Worm (Caenorhabditis elegans) whole organism, L2 larva: ENCODE measurements around the gene C01F6.14.

Source experiments
- C34F6.9 ChIP-seq: fragments of 150-350 bp; optimal IDR thresholded peaks from 2 replicates; lab custom pipeline; 2014; ENCODE audit warnings: missing biosample characterization, missing genetic modification characterization
- F13H6.1 ChIP-seq: sonication (generic microtip); optimal IDR thresholded peaks from 2 replicates; lab custom pipeline; 2016; ENCODE audit warnings: missing genetic modification characterization, missing compliant biosample characterization
- R02D3.7 ChIP-seq: fragments of 150-350 bp; optimal IDR thresholded peaks from 2 replicates; lab custom pipeline; 2014; ENCODE audit warnings: missing biosample characterization, missing genetic modification characterization
- Y55F3AM.14 ChIP-seq: fragments of 200-800 bp; sonication (Bioruptor generic); optimal IDR thresholded peaks from 2 replicates; lab custom pipeline; 2018; ENCODE audit warnings: mild to moderate bottlenecking, missing genetic modification characterization, missing compliant biosample characterization
- ZK546.5 ChIP-seq: sonication (generic microtip); optimal IDR thresholded peaks from 2 replicates; lab custom pipeline; 2017; ENCODE audit warnings: missing biosample characterization, missing genetic modification characterization
- alr-1 ChIP-seq: fragments of 150-350 bp; optimal IDR thresholded peaks from 2 replicates; lab custom pipeline; 2014; ENCODE audit warnings: missing biosample characterization, missing genetic modification characterization
- aly-2 ChIP-seq: fragments of 150-350 bp; optimal IDR thresholded peaks from 2 replicates; lab custom pipeline; 2014; ENCODE audit warnings: missing biosample characterization, missing genetic modification characterization
- ama-1 ChIP-seq: fragments of 150-350 bp; optimal IDR thresholded peaks from 2 replicates; lab custom pipeline; 2018; ENCODE audit warnings: inconsistent platforms
- blmp-1 ChIP-seq: sonication (generic microtip); optimal IDR thresholded peaks from 2 replicates; lab custom pipeline; 2017; ENCODE audit warnings: missing genetic modification characterization, mild to moderate bottlenecking, missing compliant biosample characterization, antibody characterized with exemption, moderate library complexity; ENCODE audit not compliant: insufficient read depth
- ceh-16 ChIP-seq: fragments of 150-350 bp; optimal IDR thresholded peaks from 2 replicates; lab custom pipeline; 2014; ENCODE audit warnings: missing biosample characterization, missing genetic modification characterization
- ceh-82 ChIP-seq: fragments of 150-350 bp; optimal IDR thresholded peaks from 2 replicates; lab custom pipeline; 2014; ENCODE audit warnings: missing biosample characterization, missing genetic modification characterization
- crh-2 ChIP-seq: sonication (generic microtip); optimal IDR thresholded peaks from 2 replicates; lab custom pipeline; 2017; ENCODE audit warnings: missing biosample characterization, missing genetic modification characterization
- egl-27 ChIP-seq: sonication (generic microtip); optimal IDR thresholded peaks from 3 replicates; lab custom pipeline; 2017; ENCODE audit warnings: missing biosample characterization, missing genetic modification reagents, missing genetic modification characterization
- elt-1 ChIP-seq: fragments of 150-350 bp; optimal IDR thresholded peaks from 2 replicates; lab custom pipeline; 2014; ENCODE audit warnings: missing biosample characterization, missing genetic modification characterization
- elt-3 ChIP-seq: sonication (generic microtip); optimal IDR thresholded peaks from 2 replicates; lab custom pipeline; 2017; ENCODE audit warnings: missing biosample characterization, missing genetic modification characterization
- fos-1 ChIP-seq: fragments of 150-350 bp; optimal IDR thresholded peaks from 2 replicates; lab custom pipeline; 2014; ENCODE audit warnings: missing biosample characterization, missing genetic modification characterization
- gmeb-1 ChIP-seq: fragments of 150-350 bp; optimal IDR thresholded peaks from 2 replicates; lab custom pipeline; 2014; ENCODE audit warnings: missing biosample characterization, missing genetic modification characterization
- lin-11 ChIP-seq: fragments of 150-350 bp; sonication (generic microtip); optimal IDR thresholded peaks from 2 replicates; lab custom pipeline; 2014; ENCODE audit warnings: missing biosample characterization, missing genetic modification characterization, inconsistent platforms, mixed read lengths
- lin-13 ChIP-seq: fragments of 150-350 bp; optimal IDR thresholded peaks from 2 replicates; lab custom pipeline; 2014; ENCODE audit warnings: missing biosample characterization, missing genetic modification reagents, missing genetic modification characterization
- lin-39 ChIP-seq: fragments of 150-350 bp; optimal IDR thresholded peaks from 2 replicates; lab custom pipeline; 2014; ENCODE audit warnings: missing biosample characterization, missing genetic modification reagents, missing genetic modification characterization
- lsy-2 ChIP-seq, 2 experiments: fragments of 150-350 bp in 1 of 2; sonication (generic microtip) in 1 of 2; optimal IDR thresholded peaks; 2 replicates each; lab custom pipeline; 2014 to 2017; ENCODE audit warnings: missing biosample characterization in 2 of 2, missing genetic modification characterization in 2 of 2
- mab-5 ChIP-seq: fragments of 150-350 bp; optimal IDR thresholded peaks from 2 replicates; lab custom pipeline; 2014; ENCODE audit warnings: missing biosample characterization, missing genetic modification characterization
- mbf-1 ChIP-seq: sonication (generic microtip); optimal IDR thresholded peaks from 2 replicates; lab custom pipeline; 2017; ENCODE audit warnings: missing biosample characterization, missing genetic modification characterization
- mdl-1 ChIP-seq, 2 experiments: fragments of 150-350 bp in 1 of 2; sonication (generic microtip) in 1 of 2; optimal IDR thresholded peaks; 2 replicates each; lab custom pipeline; 2017; ENCODE audit warnings: missing biosample characterization in 2 of 2, missing genetic modification characterization in 2 of 2
- nhr-11 ChIP-seq: fragments of 150-350 bp; optimal IDR thresholded peaks from 2 replicates; lab custom pipeline; 2014; ENCODE audit warnings: missing biosample characterization, missing genetic modification characterization
- nhr-12 ChIP-seq: fragments of 150-350 bp; optimal IDR thresholded peaks from 2 replicates; lab custom pipeline; 2014; ENCODE audit warnings: missing biosample characterization, missing genetic modification characterization
- nhr-129 ChIP-seq: fragments of 150-350 bp; optimal IDR thresholded peaks from 2 replicates; lab custom pipeline; 2014; ENCODE audit warnings: missing biosample characterization, missing genetic modification characterization
- nhr-21 ChIP-seq: fragments of 150-350 bp; optimal IDR thresholded peaks from 2 replicates; lab custom pipeline; 2014; ENCODE audit warnings: missing biosample characterization, missing genetic modification characterization
- nhr-23 ChIP-seq: fragments of 150-350 bp; optimal IDR thresholded peaks from 2 replicates; lab custom pipeline; 2014; ENCODE audit warnings: missing biosample characterization, missing genetic modification reagents, missing genetic modification characterization
- nhr-237 ChIP-seq: fragments of 150-350 bp; optimal IDR thresholded peaks from 2 replicates; lab custom pipeline; 2014; ENCODE audit warnings: missing biosample characterization, missing genetic modification characterization
- nhr-25 ChIP-seq: fragments of 150-350 bp; sonication (generic microtip); optimal IDR thresholded peaks from 3 replicates; lab custom pipeline; 2014; ENCODE audit warnings: missing biosample characterization, missing genetic modification characterization
- peb-1 ChIP-seq: fragments of 150-350 bp; optimal IDR thresholded peaks from 2 replicates; lab custom pipeline; 2014; ENCODE audit warnings: missing biosample characterization, missing genetic modification characterization
- sem-4 ChIP-seq: fragments of 150-350 bp; optimal IDR thresholded peaks from 2 replicates; lab custom pipeline; 2014; ENCODE audit warnings: missing biosample characterization, missing genetic modification reagents, missing genetic modification characterization
- skn-1 ChIP-seq: sonication (generic microtip); optimal IDR thresholded peaks from 2 replicates; lab custom pipeline; 2017; ENCODE audit warnings: missing biosample characterization, missing genetic modification characterization
- sma-3 ChIP-seq: sonication (generic microtip); optimal IDR thresholded peaks from 2 replicates; lab custom pipeline; 2016; ENCODE audit warnings: missing genetic modification reagents, missing genetic modification characterization, missing compliant biosample characterization
- sma-9 ChIP-seq, 2 experiments: fragments of 150-350 bp in 1 of 2; sonication (generic microtip) in 1 of 2; optimal IDR thresholded peaks; 2 replicates each; lab custom pipeline; 2014 to 2016; ENCODE audit warnings: missing genetic modification characterization in 2 of 2, mild to moderate bottlenecking in 1 of 2, missing biosample characterization in 1 of 2, missing compliant biosample characterization in 1 of 2, missing genetic modification reagents in 1 of 2, moderate library complexity in 1 of 2
- unc-39 ChIP-seq: fragments of 150-350 bp; optimal IDR thresholded peaks from 2 replicates; lab custom pipeline; 2014; ENCODE audit warnings: missing biosample characterization, missing genetic modification characterization
- unc-55 ChIP-seq: fragments of 150-350 bp; sonication (generic microtip); optimal IDR thresholded peaks from 3 replicates; lab custom pipeline; 2014; ENCODE audit warnings: missing biosample characterization, missing genetic modification reagents, missing genetic modification characterization
- unc-62 ChIP-seq: fragments of 150-350 bp; optimal IDR thresholded peaks from 2 replicates; lab custom pipeline; 2014; ENCODE audit warnings: missing biosample characterization, missing genetic modification reagents, missing genetic modification characterization
- zag-1 ChIP-seq: fragments of 150-350 bp; optimal IDR thresholded peaks from 2 replicates; lab custom pipeline; 2014; ENCODE audit warnings: missing biosample characterization, missing genetic modification characterization
- ztf-11 ChIP-seq: sonication (generic microtip); optimal IDR thresholded peaks from 2 replicates; lab custom pipeline; 2017; ENCODE audit warnings: missing biosample characterization, missing genetic modification characterization
- ztf-4 ChIP-seq: fragments of 150-350 bp; optimal IDR thresholded peaks from 2 replicates; lab custom pipeline; 2014; ENCODE audit warnings: missing biosample characterization, missing genetic modification characterization

Gene C01F6.14

ce11 chrIV:9104071-9105016 lies at the start of gene C01F6.14, which contains the start of gene fem-3:
C01F6.14 (minus strand) TSS chrIV:9104121.
fem-3 (plus strand) TSS chrIV:9104966.
- TF ChIP-seq C34F6.9 (tag; lab: Kevin White, UChicago) (peak; percentile 43), lsy-2 (tag; optimal IDR thresholded peaks at IDR 0.05; lab: Kevin White, UChicago) (peak in 1 of 2 experiments; percentile 40), fos-1 (tag; lab: Kevin White, UChicago) (no peak), unc-55 (GFP tag; lab: Kevin White, UChicago) (peak; percentile 39), crh-2 (tag; lab: Kevin White, UChicago) (peak; percentile 15), zag-1 (no peak)

- TF ChIP-seq elt-1 (tag; lab: Kevin White, UChicago) (no peak), peb-1 (tag; lab: Kevin White, UChicago) (no peak), sma-3 (GFP tag; lab: Kevin White, UChicago) (no peak), fos-1 (tag; lab: Kevin White, UChicago) (no peak), elt-3 (tag; lab: Kevin White, UChicago) (no peak), F13H6.1 (no peak), nhr-12 (tag; lab: Kevin White, UChicago) (no peak), lin-39 (tag; lab: Kevin White, UChicago) (no peak), ceh-16 (no peak), crh-2 (tag; lab: Kevin White, UChicago) (no peak), ZK546.5 (tag; lab: Kevin White, UChicago) (no peak), ztf-11 (no peak), C34F6.9 (tag; lab: Kevin White, UChicago) (no peak), blmp-1 (no peak), ama-1 (no peak), mab-5 (tag; lab: Kevin White, UChicago) (no peak), lin-13 (GFP tag; lab: Kevin White, UChicago) (no peak), nhr-237 (tag; lab: Kevin White, UChicago) (no peak), unc-55 (GFP tag; lab: Kevin White, UChicago) (no peak)
These were observed 46.3 kb upstream of the C01F6.14 start, which contains the start of gene F23B2.7 for ce11 chrIV:9150175-9150574. F23B2.7 (plus strand) TSS chrIV:9150475.

ce11 chrIV:9146819-9147518 lies 43.0 kb upstream of the C01F6.14 start, which contains the start of the genes rpb-12 and aly-2:
rpb-12 (minus strand) TSS chrIV:9146869.
aly-2 (plus strand) TSS chrIV:9147468.
- no peak for TF ChIP-seq peb-1 (tag; lab: Kevin White, UChicago)
- no peak for TF ChIP-seq mbf-1
- no peak for TF ChIP-seq ceh-16
- no peak for TF ChIP-seq F13H6.1
- no peak for TF ChIP-seq mab-5 (tag; lab: Kevin White, UChicago)
- TF ChIP-seq lsy-2 (tag; optimal IDR thresholded peaks at IDR 0.05; lab: Kevin White, UChicago) = peak; percentile 35 to 73
- TF ChIP-seq gmeb-1 (tag; lab: Kevin White, UChicago) = peak; percentile 60
- TF ChIP-seq aly-2 = no peak
- TF ChIP-seq sem-4 (tag; lab: Kevin White, UChicago) = peak; percentile 39
- TF ChIP-seq skn-1 = no peak
- no peak for TF ChIP-seq alr-1
- peak; percentile 62 for TF ChIP-seq nhr-129 (tag; lab: Kevin White, UChicago)
- TF ChIP-seq nhr-12 (tag; lab: Kevin White, UChicago) = no peak
- no peak for TF ChIP-seq unc-39 (tag; lab: Kevin White, UChicago)
- TF ChIP-seq C34F6.9 (tag; lab: Kevin White, UChicago) = peak; percentile 75
- TF ChIP-seq mdl-1 (tag; optimal IDR thresholded peaks at IDR 0.05; lab: Kevin White, UChicago) = no peak
- no peak for TF ChIP-seq zag-1
- no peak for TF ChIP-seq nhr-23 (tag; lab: Kevin White, UChicago)
- TF ChIP-seq lin-11 (tag; lab: Kevin White, UChicago) = peak; percentile 35
- no peak for TF ChIP-seq nhr-21 (tag; lab: Kevin White, UChicago)
- no peak for TF ChIP-seq nhr-11 (tag; lab: Kevin White, UChicago)
- TF ChIP-seq nhr-237 (tag; lab: Kevin White, UChicago) = no peak
- TF ChIP-seq nhr-25 (tag; lab: Kevin White, UChicago) = no peak
- no peak for TF ChIP-seq lin-39 (tag; lab: Kevin White, UChicago)
- TF ChIP-seq ama-1 = no peak
- TF ChIP-seq ceh-82 (tag; lab: Kevin White, UChicago) = no peak
- no peak for TF ChIP-seq elt-1 (tag; lab: Kevin White, UChicago)
- TF ChIP-seq ZK546.5 (tag; lab: Kevin White, UChicago) = no peak
- no peak for TF ChIP-seq ztf-4
- no peak for TF ChIP-seq Y55F3AM.14 (GFP tag; lab: Kevin White, UChicago)
- no peak for TF ChIP-seq unc-62
- no peak for TF ChIP-seq sma-9 (GFP tag; optimal IDR thresholded peaks at IDR 0.05; lab: Kevin White, UChicago)
- TF ChIP-seq sma-9 (tag; optimal IDR thresholded peaks at IDR 0.05; lab: Kevin White, UChicago) = no peak
- peak; percentile 9 for TF ChIP-seq sma-3 (GFP tag; lab: Kevin White, UChicago)
- TF ChIP-seq elt-3 (tag; lab: Kevin White, UChicago) = no peak
- peak; percentile 85 for TF ChIP-seq unc-55 (GFP tag; lab: Kevin White, UChicago)
- TF ChIP-seq blmp-1 = no peak
- no peak for TF ChIP-seq ztf-11
- TF ChIP-seq lin-13 (GFP tag; lab: Kevin White, UChicago) = peak; percentile 57
- TF ChIP-seq egl-27 (tag; lab: Kevin White, UChicago) = peak; percentile 11
- TF ChIP-seq R02D3.7 (tag; lab: Kevin White, UChicago) = no peak
- peak; percentile 65 for TF ChIP-seq crh-2 (tag; lab: Kevin White, UChicago)
